Worm (Caenorhabditis elegans) whole organism, L3 larva: ENCODE results near the gene blos-4.

Experiments
- ZK546.5 ChIP-seq: sonication (generic microtip); optimal IDR thresholded peaks from 2 replicates; lab custom pipeline; 2017; ENCODE audit warnings: missing biosample characterization, missing genetic modification characterization
- ama-1 ChIP-seq: fragments of 150-350 bp; optimal IDR thresholded peaks from 2 replicates; lab custom pipeline; 2018
- egl-27 ChIP-seq: sonication (generic microtip); optimal IDR thresholded peaks from 4 replicates; lab custom pipeline; 2017; ENCODE audit warnings: missing biosample characterization, missing genetic modification reagents, missing genetic modification characterization
- nfya-1 ChIP-seq: sonication (generic microtip); optimal IDR thresholded peaks from 2 replicates; lab custom pipeline; 2017; ENCODE audit warnings: missing genetic modification characterization, mild to moderate bottlenecking, missing compliant biosample characterization, antibody characterized with exemption, moderate library complexity; ENCODE audit not compliant: insufficient read depth
- nhr-11 ChIP-seq: fragments of 150-350 bp; optimal IDR thresholded peaks from 2 replicates; lab custom pipeline; 2014; ENCODE audit warnings: missing biosample characterization, missing genetic modification characterization
- nhr-12 ChIP-seq: fragments of 150-350 bp; optimal IDR thresholded peaks from 2 replicates; lab custom pipeline; 2014; ENCODE audit warnings: missing biosample characterization, missing genetic modification characterization
- skn-1 ChIP-seq: fragments of 150-350 bp; optimal IDR thresholded peaks from 2 replicates; lab custom pipeline; 2014; ENCODE audit warnings: missing biosample characterization, missing genetic modification characterization
- tbx-2 ChIP-seq: sonication (generic microtip); optimal IDR thresholded peaks from 2 replicates; lab custom pipeline; 2016; ENCODE audit warnings: mild to moderate bottlenecking, missing genetic modification characterization, missing compliant biosample characterization

ce11 chrII:6262222-6262621 lies 17.2 kb downstream of the blos-4 start, which contains the start of gene F13H8.12:
- TF ChIP-seq ama-1 (lab: Kevin White, UChicago) (no peak), skn-1 (tag; lab: Kevin White, UChicago) (no peak), ZK546.5 (tag; lab: Kevin White, UChicago) (no peak), tbx-2 (tag; lab: Kevin White, UChicago) (no peak), nhr-11 (tag; lab: Kevin White, UChicago) (no peak), nfya-1 (no peak), egl-27 (no peak), nhr-12 (no peak)
